Fruit fly (Drosophila melanogaster) Kc167 (cell line): ENCODE data around the gene CG31029.

ENCODE experiments used
- h ChIP-seq: fragments of >200 bp; optimal IDR thresholded peaks from 3 replicates; lab custom pipeline; 2018; ENCODE audit warnings: missing external identifiers
- insv ChIP-seq: fragments of >200 bp; optimal IDR thresholded peaks from 3 replicates; lab custom pipeline; 2018; ENCODE audit warnings: missing external identifiers

- TF ChIP-seq h (lab: Kevin White, UChicago) (no peak), insv (no peak)
These were observed 49.0 kb downstream of the CG31029 start for dm6 chr3R:30083215-30083614.
